Worm (Caenorhabditis elegans) whole organism, midembryonic: Measurements from ENCODE around the gene F41G4.8.
"Not testable (repeated sequence)": the region's sequence is repeated elsewhere in the genome, so short reads cannot be mapped to it uniquely, and the experiment has no call there.

ENCODE experiments used
- T22C8.4 ChIP-seq: fragments of 200-800 bp; sonication (Bioruptor generic); IDR thresholded peaks from 2 replicates; pipeline ENCODE4 v1.3.6; 2022; ENCODE audit warnings: missing genetic modification characterization, missing compliant biosample characterization
- cog-1 ChIP-seq: sonication (generic microtip); optimal IDR thresholded peaks from 2 replicates; lab custom pipeline; 2016; ENCODE audit warnings: missing genetic modification characterization, missing compliant biosample characterization
- flt-1 ChIP-seq: fragments of 200-800 bp; sonication (Bioruptor generic); IDR thresholded peaks from 2 replicates; pipeline ENCODE4 v1.3.6; 2022; ENCODE audit warnings: missing genetic modification characterization, missing compliant biosample characterization
- klf-2 ChIP-seq: fragments of 200-800 bp; sonication (Bioruptor generic); conservative IDR thresholded peaks from 2 replicates; pipeline ENCODE4 v1.3.6; 2022; ENCODE audit warnings: missing genetic modification reagents, missing genetic modification characterization, missing compliant biosample characterization
- med-1 ChIP-seq: sonication (generic microtip); optimal IDR thresholded peaks from 2 replicates; lab custom pipeline; 2017; ENCODE audit warnings: missing genetic modification characterization, mild to moderate bottlenecking, missing compliant biosample characterization, antibody characterized with exemption, missing genetic modification reagents; ENCODE audit not compliant: insufficient read depth
- ref-1 ChIP-seq: fragments of 200-800 bp; sonication (Bioruptor generic); conservative IDR thresholded peaks from 2 replicates; pipeline ENCODE4 v1.3.6; 2022; ENCODE audit warnings: missing genetic modification reagents, missing genetic modification characterization, missing compliant biosample characterization
- tab-1 ChIP-seq: fragments of 200-800 bp; sonication (Bioruptor generic); IDR thresholded peaks from 2 replicates; pipeline ENCODE4 v1.3.6; 2022; ENCODE audit warnings: missing genetic modification characterization, missing compliant biosample characterization
- ztf-23 ChIP-seq: fragments of 200-800 bp; sonication (Bioruptor generic); IDR thresholded peaks from 2 replicates; pipeline ENCODE4 v1.3.6; 2022; ENCODE audit warnings: missing genetic modification reagents, missing genetic modification characterization, missing compliant biosample characterization
- ztf-29 ChIP-seq: fragments of 200-800 bp; sonication (Bioruptor generic); IDR thresholded peaks from 2 replicates; pipeline ENCODE4 v1.3.6; 2022; ENCODE audit warnings: missing genetic modification reagents, missing genetic modification characterization, missing compliant biosample characterization

The F41G4.8 gene

DNA sequence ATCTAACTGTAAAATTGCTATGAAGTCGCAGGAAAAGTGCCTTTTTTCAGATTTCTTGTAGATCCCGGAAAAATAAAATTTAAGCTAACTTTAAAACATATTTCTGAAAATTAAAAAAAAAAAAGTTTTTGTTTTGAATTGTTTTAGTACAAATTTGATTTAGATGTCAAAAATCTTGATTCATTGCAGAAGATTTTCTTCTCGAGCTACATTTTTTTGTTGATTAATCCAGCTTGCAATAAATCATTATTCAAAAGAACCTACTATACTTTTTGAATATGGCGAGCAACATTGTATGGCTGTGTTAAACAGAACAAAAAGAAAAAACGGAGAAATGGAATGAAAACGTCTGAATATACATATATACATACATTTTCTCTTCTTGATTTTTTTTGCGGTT lies 20.9 kb upstream of the F41G4.8 start:
- no peak for TF ChIP-seq cog-1 (tag; lab: Kevin White, UChicago)
- TF ChIP-seq klf-2 (GFP tag; lab: Robert Waterston, UW): no peak
- TF ChIP-seq med-1 (GFP tag; lab: Kevin White, UChicago): no peak
- no peak for TF ChIP-seq ref-1
- no peak for TF ChIP-seq ztf-29 (GFP tag; lab: Robert Waterston, UW)
- no peak for TF ChIP-seq ztf-23 (GFP tag; lab: Robert Waterston, UW)
- TF ChIP-seq flt-1 (GFP tag; lab: Robert Waterston, UW): no peak
- TF ChIP-seq T22C8.4 (GFP tag; lab: Robert Waterston, UW): no peak
- TF ChIP-seq tab-1 (GFP tag; lab: Robert Waterston, UW): no peak

DNA sequence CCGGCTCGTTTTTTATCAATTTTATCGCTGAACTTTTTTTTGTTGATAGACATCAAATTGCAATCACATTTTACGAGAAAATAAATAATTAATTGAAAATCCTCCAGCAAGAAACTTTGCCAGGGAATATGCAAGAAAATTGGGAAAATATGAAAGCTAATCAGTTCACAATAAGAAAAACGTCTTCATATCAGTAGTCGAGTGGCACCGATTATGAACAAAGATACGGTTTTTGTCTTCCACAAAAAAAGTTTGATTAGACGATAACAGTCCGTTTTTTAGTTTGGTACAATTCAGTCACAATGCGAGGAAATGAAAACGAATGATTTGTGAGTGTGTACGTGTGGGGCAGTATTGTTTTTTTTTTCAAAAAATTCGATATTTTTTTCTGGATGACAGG lies 20.2 kb upstream of the F41G4.8 start:
- no peak for TF ChIP-seq ztf-23 (GFP tag; lab: Robert Waterston, UW)
- no peak for TF ChIP-seq ref-1
- TF ChIP-seq med-1 (GFP tag; lab: Kevin White, UChicago): no peak

DNA sequence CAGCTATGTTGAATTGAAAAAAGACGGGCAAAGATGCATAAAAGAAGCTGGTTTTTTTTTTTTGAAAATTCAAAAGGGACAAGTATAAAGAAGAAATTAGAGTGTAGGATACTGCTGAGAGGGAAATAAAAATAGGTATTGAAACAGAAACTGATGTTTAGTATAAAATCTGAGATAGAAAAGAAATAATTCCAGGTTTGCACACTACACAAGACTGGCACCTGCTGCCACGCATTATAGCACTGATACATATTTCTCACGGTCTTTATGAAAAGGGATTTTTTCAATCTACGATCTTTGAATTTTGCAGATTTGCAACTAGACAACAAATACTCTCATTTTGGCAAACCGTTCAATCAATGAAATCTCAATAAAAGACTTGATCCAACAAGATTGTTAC lies 18.5 kb upstream of the F41G4.8 start:
- TF ChIP-seq med-1 (GFP tag; lab: Kevin White, UChicago): no peak
- TF ChIP-seq ztf-23 (GFP tag; lab: Robert Waterston, UW): no peak
- no peak for TF ChIP-seq T22C8.4 (GFP tag; lab: Robert Waterston, UW)
- TF ChIP-seq tab-1 (GFP tag; lab: Robert Waterston, UW): no peak
- TF ChIP-seq flt-1 (GFP tag; lab: Robert Waterston, UW): no peak
- no peak for TF ChIP-seq cog-1 (tag; lab: Kevin White, UChicago)

DNA sequence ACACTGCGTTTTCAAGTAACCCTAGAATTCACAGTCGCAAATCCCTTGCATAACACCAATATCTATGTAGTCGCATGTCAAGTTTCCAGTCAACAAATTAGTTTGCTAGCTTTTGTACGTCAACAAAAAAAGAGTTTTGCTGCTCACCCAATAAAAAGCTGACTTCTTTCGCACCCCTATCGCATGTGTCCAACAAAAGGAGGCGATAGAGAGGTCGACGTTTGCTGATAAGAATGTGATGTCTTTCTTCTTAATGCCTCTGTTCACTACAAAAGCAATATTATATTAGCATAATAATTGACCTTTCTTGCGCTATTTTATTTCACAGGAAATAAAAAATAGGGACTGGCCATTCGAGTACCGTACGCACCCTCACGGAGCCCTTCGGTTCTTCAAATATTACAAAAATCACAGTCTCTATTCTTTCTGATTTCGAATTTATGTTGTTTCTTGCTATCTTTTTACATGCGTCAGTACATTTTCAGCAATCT lies 15.2 kb upstream of the F41G4.8 start, which contains the start of gene T20F7.3:
Gene T20F7.3, plus strand, starts transcription at position 441 of the 491 bp plus-strand sequence.
- TF ChIP-seq klf-2 (GFP tag; lab: Robert Waterston, UW): no peak
- no peak for TF ChIP-seq ztf-23 (GFP tag; lab: Robert Waterston, UW)
- TF ChIP-seq T22C8.4 (GFP tag; lab: Robert Waterston, UW): no peak
- no peak for TF ChIP-seq ref-1
- no peak for TF ChIP-seq ztf-29 (GFP tag; lab: Robert Waterston, UW)

DNA sequence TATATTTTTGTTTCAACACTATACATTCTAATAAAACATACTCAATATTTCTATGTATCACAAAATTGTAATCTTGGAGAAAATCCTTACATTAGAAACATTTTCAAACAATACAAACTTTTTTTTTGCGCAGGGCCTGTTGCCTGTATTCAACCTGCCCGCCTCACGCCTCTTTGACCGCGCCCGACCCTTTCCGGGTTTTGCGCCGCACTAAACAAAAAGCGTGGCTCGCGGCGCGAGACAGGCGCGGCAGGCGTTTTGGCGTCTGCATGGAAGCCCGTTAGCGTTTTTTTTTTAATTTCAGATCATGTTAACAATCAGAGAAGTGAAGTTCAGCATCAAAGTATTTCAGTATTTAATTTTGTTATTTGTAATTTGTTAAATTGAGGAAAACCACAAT lies 1.9 kb downstream of the F41G4.8 start:
- no peak for TF ChIP-seq med-1 (GFP tag; lab: Kevin White, UChicago)
- TF ChIP-seq ztf-29 (GFP tag; lab: Robert Waterston, UW): no peak
- TF ChIP-seq klf-2 (GFP tag; lab: Robert Waterston, UW): no peak
- no peak for TF ChIP-seq flt-1 (GFP tag; lab: Robert Waterston, UW)
- TF ChIP-seq ref-1: no peak
- TF ChIP-seq ztf-23 (GFP tag; lab: Robert Waterston, UW): no peak
- no peak for TF ChIP-seq T22C8.4 (GFP tag; lab: Robert Waterston, UW)
- TF ChIP-seq tab-1 (GFP tag; lab: Robert Waterston, UW): no peak
- TF ChIP-seq cog-1 (tag; lab: Kevin White, UChicago): no peak

DNA sequence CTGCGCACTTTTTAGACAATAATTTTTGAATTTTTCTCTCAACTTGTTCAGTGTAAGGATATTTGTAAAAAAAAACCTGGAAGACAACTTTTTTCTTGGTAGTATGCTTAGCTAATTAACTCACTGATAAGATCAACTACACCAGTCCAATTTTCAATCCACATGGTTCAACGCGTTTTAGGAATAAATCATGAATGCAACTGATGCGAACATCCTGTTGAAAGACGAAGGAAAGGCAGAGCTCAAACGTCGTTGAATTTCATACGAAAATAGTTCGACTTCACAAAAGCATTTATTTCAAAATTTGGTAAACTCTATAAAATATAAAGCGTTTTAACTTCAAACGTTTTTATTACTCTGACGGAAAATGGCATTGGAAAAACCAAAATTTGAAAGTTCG lies 4.1 kb downstream of the F41G4.8 start, which contains the start of gene dyla-1:
Gene dyla-1, plus strand, starts transcription at position 301 of the 400 bp plus-strand sequence.
- no peak for TF ChIP-seq ztf-23 (GFP tag; lab: Robert Waterston, UW)
- no peak for TF ChIP-seq cog-1 (tag; lab: Kevin White, UChicago)
- no peak for TF ChIP-seq flt-1 (GFP tag; lab: Robert Waterston, UW)
- TF ChIP-seq ref-1: no peak
- no peak for TF ChIP-seq med-1 (GFP tag; lab: Kevin White, UChicago)
- no peak for TF ChIP-seq T22C8.4 (GFP tag; lab: Robert Waterston, UW)

DNA sequence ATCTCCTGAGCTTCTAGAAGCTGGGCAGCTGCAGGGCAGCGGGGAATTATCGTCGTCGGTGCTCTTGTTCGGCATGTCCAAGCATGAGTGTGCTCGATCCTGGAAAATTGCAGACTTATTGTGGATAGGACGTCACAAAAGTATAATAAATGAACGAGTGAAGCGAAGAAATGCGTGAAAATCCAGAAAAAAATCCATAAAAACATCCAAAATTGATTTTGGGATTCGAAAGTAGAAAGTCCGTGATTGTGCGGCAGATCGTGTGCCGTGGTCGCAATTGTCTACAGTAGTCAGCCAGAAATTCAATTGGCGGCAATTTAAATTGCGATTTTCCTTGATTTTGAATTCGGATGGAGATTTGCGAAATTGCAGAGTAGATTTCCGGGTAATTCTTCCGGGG lies 8.5 kb downstream of the F41G4.8 start, which contains the start of gene F41G4.7:
Gene F41G4.7, minus strand, starts transcription at position 101 of the 400 bp plus-strand sequence.
- no peak for TF ChIP-seq ztf-23 (GFP tag; lab: Robert Waterston, UW)
- no peak for TF ChIP-seq flt-1 (GFP tag; lab: Robert Waterston, UW)
- no peak for TF ChIP-seq med-1 (GFP tag; lab: Kevin White, UChicago)
- TF ChIP-seq ztf-29 (GFP tag; lab: Robert Waterston, UW): no peak
- TF ChIP-seq klf-2 (GFP tag; lab: Robert Waterston, UW): no peak
- TF ChIP-seq ref-1: no peak
- no peak for TF ChIP-seq cog-1 (tag; lab: Kevin White, UChicago)
- no peak for TF ChIP-seq tab-1 (GFP tag; lab: Robert Waterston, UW)
- no peak for TF ChIP-seq T22C8.4 (GFP tag; lab: Robert Waterston, UW)

DNA sequence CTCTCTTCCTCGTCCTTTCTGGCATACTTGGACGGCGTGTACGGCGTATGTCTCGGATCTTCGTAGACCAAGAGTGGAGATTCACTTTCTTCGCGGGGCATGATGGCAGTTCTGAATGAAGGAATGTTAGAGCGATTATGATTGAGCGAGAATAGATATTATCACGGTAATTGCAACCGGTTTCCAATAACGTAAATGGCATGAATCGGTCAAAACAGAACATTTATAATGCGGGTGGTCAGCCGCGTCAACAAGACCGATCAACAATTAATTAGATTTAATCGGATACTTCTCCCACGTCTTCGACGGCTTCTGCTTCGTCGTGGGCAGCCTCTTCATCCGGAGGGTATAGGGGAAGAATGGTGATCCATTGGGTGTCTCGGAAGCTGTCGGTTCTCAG lies 10.1 kb downstream of the F41G4.8 start, which contains the start of gene F41G4.13:
Gene F41G4.13, minus strand, starts transcription at position 101 of the 400 bp plus-strand sequence.
- not testable (repeated sequence) for TF ChIP-seq cog-1 (tag; lab: Kevin White, UChicago); med-1 (GFP tag; lab: Kevin White, UChicago); flt-1 (GFP tag; lab: Robert Waterston, UW)

DNA sequence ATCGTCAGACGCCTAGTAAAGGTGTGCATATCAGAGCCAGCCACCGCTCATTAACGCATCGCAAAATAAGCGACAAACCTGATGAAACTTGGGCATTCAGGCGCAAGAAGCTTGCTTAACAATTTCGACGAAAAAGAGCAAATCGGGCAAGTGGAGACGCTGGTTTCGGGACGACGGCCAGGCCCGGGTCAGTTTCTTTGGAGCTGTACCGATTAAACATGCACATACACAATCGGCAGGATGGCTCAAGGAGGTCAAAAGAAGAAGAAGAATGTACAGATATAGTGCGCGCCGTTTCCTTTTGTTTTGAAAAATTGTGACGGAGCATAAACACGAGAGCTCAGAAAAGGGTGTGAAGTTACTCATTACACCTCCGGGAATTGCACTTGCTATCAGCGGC lies 18.3 kb downstream of the F41G4.8 start:
- TF ChIP-seq cog-1 (tag; lab: Kevin White, UChicago) (no peak), tab-1 (GFP tag; lab: Robert Waterston, UW) (no peak), ztf-29 (GFP tag; lab: Robert Waterston, UW) (no peak), med-1 (GFP tag; lab: Kevin White, UChicago) (no peak), ref-1 (no peak), T22C8.4 (GFP tag; lab: Robert Waterston, UW) (no peak), flt-1 (GFP tag; lab: Robert Waterston, UW) (no peak), ztf-23 (GFP tag; lab: Robert Waterston, UW) (no peak), klf-2 (GFP tag; lab: Robert Waterston, UW) (no peak)

DNA sequence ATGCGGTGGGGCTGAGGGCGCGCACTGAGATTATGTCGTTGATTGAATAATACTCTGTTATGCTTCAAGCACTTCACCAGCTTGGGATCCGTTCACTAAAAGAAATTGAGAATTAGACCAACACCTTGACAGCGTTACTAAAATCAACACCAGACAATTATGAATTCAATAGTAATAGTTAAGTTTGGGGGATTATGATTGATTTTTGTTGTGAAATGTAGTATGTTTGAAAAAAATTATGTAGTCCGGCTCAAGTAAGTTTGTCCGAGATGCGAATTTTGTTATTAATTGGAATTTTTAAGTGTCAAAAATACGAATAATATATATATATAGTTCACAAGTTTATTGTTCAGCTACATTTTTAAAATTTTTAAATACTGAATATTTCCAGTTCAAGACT lies 19.5 kb downstream of the F41G4.8 start, which contains the start of gene sto-5:
Gene sto-5, minus strand, starts transcription at position 101 of the 400 bp plus-strand sequence.
- no peak for TF ChIP-seq ztf-29 (GFP tag; lab: Robert Waterston, UW)
- no peak for TF ChIP-seq cog-1 (tag; lab: Kevin White, UChicago)
- no peak for TF ChIP-seq flt-1 (GFP tag; lab: Robert Waterston, UW)
- no peak for TF ChIP-seq T22C8.4 (GFP tag; lab: Robert Waterston, UW)
- TF ChIP-seq tab-1 (GFP tag; lab: Robert Waterston, UW): no peak
- no peak for TF ChIP-seq ref-1
- TF ChIP-seq klf-2 (GFP tag; lab: Robert Waterston, UW): no peak
- no peak for TF ChIP-seq med-1 (GFP tag; lab: Kevin White, UChicago)
- TF ChIP-seq ztf-23 (GFP tag; lab: Robert Waterston, UW): no peak
